Worm (Caenorhabditis elegans): ENCODE data around the gene klp-18.

The klp-18 gene

ce11 chrIV:7084632-7085160 is 44.7 kb downstream of the klp-18 start, which contains the start of gene rps-4 (continued):
- TF ChIP-seq dmd-9 (GFP tag; IDR thresholded peaks at IDR 0.05) (peak; percentile 69), aly-2 (tag; optimal IDR thresholded peaks at IDR 0.05) (no peak), spr-1 (tag; optimal IDR thresholded peaks at IDR 0.05) (peak; percentile 65), fos-1 (tag; optimal IDR thresholded peaks at IDR 0.05) (no peak), Y48G9A.11 (GFP tag; IDR thresholded peaks at IDR 0.05) (0 out of 2 replicates have a peak, but pooled peaks have one; percentile 46), attf-4 (tag; optimal IDR thresholded peaks at IDR 0.05) (no peak), hlh-11 (tag; optimal IDR thresholded peaks at IDR 0.05) (peak; percentile 91), nhr-10 (tag; optimal IDR thresholded peaks at IDR 0.05) (no peak), T20F7.1 (GFP tag; optimal IDR thresholded peaks at IDR 0.05) (peak; percentile 87), nhr-28 (tag; optimal IDR thresholded peaks at IDR 0.05) (peak; percentile 87), lin-1 (GFP tag; IDR thresholded peaks at IDR 0.05) (no peak), mes-2 (tag; optimal IDR thresholded peaks at IDR 0.05; ENCODE audit: poor library complexity, severe bottlenecking) (peak; percentile 93), madf-5 (GFP tag; IDR thresholded peaks at IDR 0.05) (no peak), lin-29 (GFP tag; IDR thresholded peaks at IDR 0.05) (no peak), zfp-2 (tag; optimal IDR thresholded peaks at IDR 0.05) (peak; percentile 51), dve-1 (tag; optimal IDR thresholded peaks at IDR 0.05; ENCODE audit: insufficient read depth) (peak; percentile 96), nhr-111 (GFP tag; optimal IDR thresholded peaks at IDR 0.05) (no peak), skn-1 (tag; optimal IDR thresholded peaks at IDR 0.05) (no peak), daf-16 (GFP tag; optimal IDR thresholded peaks at IDR 0.05) (peak in 1 of 2 experiments; percentile 43), daf-16 (tag; optimal IDR thresholded peaks at IDR 0.05) (peak; percentile 92), nhr-237 (tag; optimal IDR thresholded peaks at IDR 0.05) (no peak), mdl-1 (tag; optimal IDR thresholded peaks at IDR 0.05) (peak in 1 of 2 experiments; percentile 57), F37D6.2 (tag; optimal IDR thresholded peaks at IDR 0.05) (peak; percentile 59), unc-130 (GFP tag; optimal IDR thresholded peaks at IDR 0.05) (peak; percentile 42), dmd-8 (GFP tag; IDR thresholded peaks at IDR 0.05) (no peak), Y105C5A.15 (GFP tag; IDR thresholded peaks at IDR 0.05) (no peak), daf-8 (GFP tag; IDR thresholded peaks at IDR 0.05) (no peak), tag-97 (GFP tag; IDR thresholded peaks at IDR 0.05) (no peak), mxl-2 (GFP tag; conservative IDR thresholded peaks at IDR 0.05) (no peak), D1046.2 (GFP tag; IDR thresholded peaks at IDR 0.05) (0 out of 2 replicates have a peak, but pooled peaks have one; percentile 36), mep-1 (tag; optimal IDR thresholded peaks at IDR 0.05) (peak; percentile 89), hif-1 (tag; optimal IDR thresholded peaks at IDR 0.05) (peak in 1 of 2 experiments; percentile 67), set-16 (GFP tag; IDR thresholded peaks at IDR 0.05) (no peak; the same call in 1 of the 2 replicates), ceh-28 (tag; optimal IDR thresholded peaks at IDR 0.05) (no peak), tra-1 (GFP tag; IDR thresholded peaks at IDR 0.05) (peak; percentile 73; the same call in 1 of the 2 replicates), unc-62 (GFP tag; optimal IDR thresholded peaks at IDR 0.05 in 1 of 2) (peak in 1 of 2 experiments; percentile 41), unc-62 (tag; optimal IDR thresholded peaks at IDR 0.05) (no peak), jun-1 (tag; optimal IDR thresholded peaks at IDR 0.05) (peak; percentile 23), fkh-10 (GFP tag; optimal IDR thresholded peaks at IDR 0.05) (peak; percentile 83), zip-2 (tag; optimal IDR thresholded peaks at IDR 0.05) (no peak), aha-1 (tag) (peak; percentile 97), Y5F2A.4 (GFP tag; optimal IDR thresholded peaks at IDR 0.05) (no peak), egl-27 (tag; optimal IDR thresholded peaks at IDR 0.05) (no peak), snpc-1.2 (GFP tag; IDR thresholded peaks at IDR 0.05) (peak; percentile 74), sdz-12 (GFP tag; optimal IDR thresholded peaks at IDR 0.05) (no peak), cey-2 (tag; optimal IDR thresholded peaks at IDR 0.05; ENCODE audit: borderline replicate concordance, insufficient read depth) (no peak), ceh-82 (tag; optimal IDR thresholded peaks at IDR 0.05) (no peak), arid-1 (GFP tag; conservative IDR thresholded peaks at IDR 0.05) (peak; percentile 58; the same call in 1 of the 2 replicates), R02D3.7 (tag; optimal IDR thresholded peaks at IDR 0.05) (no peak), lin-13 (GFP tag; optimal IDR thresholded peaks at IDR 0.05) (peak; percentile 65), nhr-11 (tag; optimal IDR thresholded peaks at IDR 0.05) (peak; percentile 81), zip-11 (GFP tag; IDR thresholded peaks at IDR 0.05) (no peak)

All from whole organism, L4 larva.